Worm (Caenorhabditis elegans) whole organism, L4/young adult: ENCODE data around the gene sipa-1.

Experiments used
- W03F9.2 ChIP-seq: fragments of 150-350 bp; optimal IDR thresholded peaks from 2 replicates; lab custom pipeline; 2014; ENCODE audit warnings: missing biosample characterization, missing genetic modification characterization
- dao-5 ChIP-seq: sonication (generic microtip); optimal IDR thresholded peaks from 2 replicates; lab custom pipeline; 2016; ENCODE audit warnings: missing genotype, missing genetic modification characterization, moderate library complexity, missing compliant biosample characterization
- him-1 ChIP-seq: sonication (generic microtip); optimal IDR thresholded peaks from 2 replicates; lab custom pipeline; 2016; ENCODE audit warnings: missing genotype, missing genetic modification reagents, missing genetic modification characterization, missing compliant biosample characterization

Gene sipa-1

ce11 chrV:11624954-11625353, 12.1 kb downstream of the sipa-1 start:
- no peak for TF ChIP-seq W03F9.2 (tag; lab: Kevin White, UChicago)
- no peak for TF ChIP-seq dao-5 (tag; lab: Kevin White, UChicago)
- TF ChIP-seq him-1 = no peak

- TF ChIP-seq W03F9.2 (tag; lab: Kevin White, UChicago) (no peak), him-1 (no peak), dao-5 (tag; lab: Kevin White, UChicago) (no peak)
Observed at ce11 chrV:11621276-11621675, 15.8 kb downstream of the sipa-1 start.

DNA sequence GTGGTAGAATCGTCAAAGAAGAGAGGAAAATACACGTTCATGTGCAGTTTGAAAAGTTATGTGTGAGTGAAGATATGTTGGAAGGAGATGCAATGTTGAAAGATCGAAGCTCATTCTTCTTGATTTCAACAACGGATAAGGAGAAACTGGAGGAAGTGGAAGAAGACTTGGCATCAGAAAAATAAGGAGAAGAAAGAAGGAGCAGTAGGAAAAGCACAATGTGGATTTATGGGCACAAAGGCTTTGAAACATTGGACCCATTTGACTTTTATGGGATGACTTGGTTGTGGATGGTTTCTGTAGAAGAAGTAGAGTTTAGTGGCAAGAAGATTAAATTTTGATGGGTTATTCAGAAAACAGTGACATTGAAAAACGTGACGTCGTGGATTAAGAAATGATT, 17.0 kb downstream of the sipa-1 start:
- TF ChIP-seq him-1 (no peak), dao-5 (tag; lab: Kevin White, UChicago) (no peak), W03F9.2 (tag; lab: Kevin White, UChicago) (no peak)

DNA sequence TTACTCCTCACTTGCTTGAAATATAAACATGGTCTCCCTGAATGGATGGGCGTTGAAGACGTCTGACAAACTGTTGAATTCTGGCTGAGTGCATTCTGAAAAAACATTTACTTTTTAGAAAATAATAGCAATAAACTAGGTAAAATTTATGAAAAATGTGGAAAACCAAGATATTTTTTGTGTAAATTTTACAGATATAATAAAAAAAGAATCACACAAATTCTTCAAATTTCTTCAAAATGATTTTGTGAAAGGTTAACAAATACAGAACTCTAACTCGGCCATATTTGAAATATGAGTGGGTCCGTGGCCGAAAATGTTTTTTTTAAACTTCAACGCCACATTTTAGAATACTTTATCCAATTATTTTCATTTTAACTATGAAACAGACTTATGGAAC, 18.9 kb downstream of the sipa-1 start, which contains the start of gene glb-15:
Gene glb-15, minus strand, starts transcription at position 101 of the 400 bp plus-strand sequence.
- no peak for TF ChIP-seq dao-5 (tag; lab: Kevin White, UChicago)
- TF ChIP-seq W03F9.2 (tag; lab: Kevin White, UChicago) = no peak
- no peak for TF ChIP-seq him-1

DNA sequence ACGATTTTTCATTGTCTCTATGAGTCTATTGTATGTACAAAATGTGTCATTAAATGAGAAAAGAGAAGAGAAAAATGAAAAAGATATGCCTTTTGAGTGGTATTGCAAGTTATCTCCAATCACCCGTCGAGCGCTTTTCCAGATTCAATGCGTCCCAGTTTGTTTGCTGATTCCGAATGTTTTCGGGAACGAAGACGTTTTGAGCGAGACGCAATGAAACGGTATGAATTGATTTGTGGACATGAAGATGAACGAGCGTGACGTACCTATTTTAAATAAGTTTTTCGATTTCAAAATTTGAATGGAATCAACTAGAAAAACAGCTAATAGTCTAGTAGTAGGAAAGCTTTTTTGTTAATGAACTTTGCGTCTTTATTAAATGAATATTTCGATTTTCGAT, 20.3 kb downstream of the sipa-1 start:
- TF ChIP-seq dao-5 (tag; lab: Kevin White, UChicago) = no peak
- no peak for TF ChIP-seq him-1
- TF ChIP-seq W03F9.2 (tag; lab: Kevin White, UChicago) = no peak

ce11 chrV:11615948-11616681, 21.0 kb downstream of the sipa-1 start, which contains the start of gene nlp-24:
Gene nlp-24, plus strand, starts transcription at chrV:11616376.
- TF ChIP-seq dao-5 (tag; lab: Kevin White, UChicago) = no peak
- TF ChIP-seq him-1 = no peak
- TF ChIP-seq W03F9.2 (tag; lab: Kevin White, UChicago) = no peak

ce11 chrV:11614805-11615497, 22.1 kb downstream of the sipa-1 start:
- no peak for TF ChIP-seq dao-5 (tag; lab: Kevin White, UChicago)
- no peak for TF ChIP-seq him-1
- no peak for TF ChIP-seq W03F9.2 (tag; lab: Kevin White, UChicago)

DNA sequence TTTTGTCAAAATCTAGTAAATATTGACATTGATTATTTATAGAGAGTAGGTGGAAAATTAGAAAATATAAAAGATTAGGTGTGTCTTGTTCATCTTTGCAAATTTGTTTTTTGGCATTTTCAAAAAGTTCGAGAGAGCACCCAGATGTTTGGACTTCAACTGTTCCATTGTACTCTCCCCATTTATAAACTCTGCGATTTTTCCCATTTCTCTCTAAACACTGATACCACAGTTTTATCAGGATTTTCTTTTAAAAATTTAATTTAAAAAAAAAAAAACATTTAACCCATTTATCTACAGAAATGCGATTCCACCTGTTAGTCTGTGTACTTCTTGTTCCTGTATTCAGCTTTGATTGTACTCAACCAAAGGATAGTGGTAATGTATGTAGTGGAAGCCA, 24.1 kb downstream of the sipa-1 start, which contains the start of gene tag-290:
Gene tag-290, plus strand, starts transcription at position 301 of the 400 bp plus-strand sequence.
- TF ChIP-seq dao-5 (tag; lab: Kevin White, UChicago) (no peak), him-1 (no peak), W03F9.2 (tag; lab: Kevin White, UChicago) (no peak)

DNA sequence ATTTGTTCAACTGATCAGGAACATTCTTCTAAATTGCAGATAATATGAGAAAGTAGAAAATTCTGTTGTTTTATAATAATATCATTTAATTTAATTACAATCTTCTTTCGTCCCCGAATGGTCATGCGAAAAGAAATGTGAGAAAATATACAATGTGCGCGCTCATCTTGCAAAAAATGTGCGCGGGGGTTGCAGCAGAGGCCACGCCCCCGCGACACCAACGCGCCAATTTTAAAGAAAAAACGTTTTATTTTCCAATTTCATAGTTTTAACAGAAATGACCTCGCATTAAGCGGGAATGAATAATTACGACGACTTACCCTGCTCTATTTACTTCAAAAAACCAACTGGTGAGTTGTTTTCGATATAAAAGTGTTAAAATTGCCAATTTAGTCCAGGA, 26.6 kb downstream of the sipa-1 start, which contains the start of gene sas-5:
Gene sas-5, plus strand, starts transcription at position 257 of the 400 bp plus-strand sequence.
- TF ChIP-seq dao-5 (tag; lab: Kevin White, UChicago) = no peak
- TF ChIP-seq him-1 = no peak
- TF ChIP-seq W03F9.2 (tag; lab: Kevin White, UChicago) = peak; percentile 34

DNA sequence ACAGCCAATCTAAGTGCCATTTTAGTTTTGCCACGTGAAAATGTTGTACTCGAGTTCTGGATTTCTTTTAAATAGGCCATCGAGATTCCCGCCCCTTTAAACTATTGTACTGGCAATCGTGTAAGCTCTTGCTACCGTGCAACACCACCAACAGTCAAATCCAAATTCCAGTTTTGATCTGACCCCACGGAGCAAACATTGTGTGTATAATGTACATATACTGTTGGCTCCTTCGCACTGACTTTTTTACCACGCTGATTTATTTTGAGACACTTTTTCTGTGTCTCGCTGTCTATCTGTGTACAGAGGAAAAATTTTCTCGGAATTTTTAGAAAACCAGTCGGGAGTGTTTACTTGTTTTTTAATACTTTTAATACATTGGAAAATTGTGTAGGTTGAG, 27.0 kb downstream of the sipa-1 start, which contains the start of gene piit-1:
Gene piit-1, minus strand, starts transcription at position 101 of the 400 bp plus-strand sequence.
- TF ChIP-seq W03F9.2 (tag; lab: Kevin White, UChicago) (no peak), dao-5 (tag; lab: Kevin White, UChicago) (no peak), him-1 (no peak)

DNA sequence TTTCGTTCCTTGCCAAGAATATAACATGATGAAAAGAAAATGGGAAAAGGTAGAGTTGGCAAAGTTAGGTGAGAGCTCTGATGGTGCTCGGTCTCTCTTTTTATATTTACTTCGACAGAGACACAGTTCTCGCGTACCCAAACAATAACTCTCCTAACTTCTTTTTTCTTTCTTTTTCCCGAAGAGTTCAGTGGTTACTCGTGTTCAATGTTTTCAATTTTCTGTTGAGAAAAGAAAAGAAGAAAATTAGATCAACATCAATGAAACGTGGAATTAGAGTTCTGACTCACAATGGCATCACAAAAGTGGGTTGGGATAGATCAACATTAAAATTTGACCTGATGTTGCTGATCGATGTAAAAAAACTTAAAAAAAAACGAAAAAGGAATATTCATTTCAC, 30.7 kb downstream of the sipa-1 start, which contains the start of gene idpp-16:
Gene idpp-16, minus strand, starts transcription at position 101 of the 400 bp plus-strand sequence.
- TF ChIP-seq dao-5 (tag; lab: Kevin White, UChicago) (no peak), him-1 (no peak), W03F9.2 (tag; lab: Kevin White, UChicago) (no peak)

- no peak for TF ChIP-seq dao-5 (tag; lab: Kevin White, UChicago)
- no peak for TF ChIP-seq W03F9.2 (tag; lab: Kevin White, UChicago)
- TF ChIP-seq him-1 = no peak
Observed at ce11 chrV:11605227-11605626, 31.9 kb downstream of the sipa-1 start.

DNA sequence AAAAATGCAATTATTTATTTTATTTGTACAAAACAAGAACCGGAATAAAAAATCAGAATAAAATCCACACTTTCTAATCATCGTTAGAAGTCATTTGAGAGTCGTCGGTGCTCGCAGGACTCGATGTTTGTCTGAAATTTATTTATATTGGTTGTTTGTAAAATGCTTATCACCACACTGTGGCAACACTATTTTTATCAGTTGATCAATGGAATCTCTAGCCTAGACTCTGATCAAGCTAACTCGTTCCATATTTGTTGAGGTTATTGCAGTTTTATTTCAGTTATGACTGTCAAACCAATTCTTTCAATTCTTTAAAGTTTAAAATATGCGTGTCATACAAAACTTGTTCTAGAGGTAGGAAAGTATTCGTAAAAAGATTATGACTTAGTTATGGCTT, 32.6 kb downstream of the sipa-1 start, which contains the start of gene dhs-20:
Gene dhs-20, minus strand, starts transcription at position 80 of the 400 bp plus-strand sequence.
- TF ChIP-seq dao-5 (tag; lab: Kevin White, UChicago) (no peak), him-1 (no peak), W03F9.2 (tag; lab: Kevin White, UChicago) (no peak)

DNA sequence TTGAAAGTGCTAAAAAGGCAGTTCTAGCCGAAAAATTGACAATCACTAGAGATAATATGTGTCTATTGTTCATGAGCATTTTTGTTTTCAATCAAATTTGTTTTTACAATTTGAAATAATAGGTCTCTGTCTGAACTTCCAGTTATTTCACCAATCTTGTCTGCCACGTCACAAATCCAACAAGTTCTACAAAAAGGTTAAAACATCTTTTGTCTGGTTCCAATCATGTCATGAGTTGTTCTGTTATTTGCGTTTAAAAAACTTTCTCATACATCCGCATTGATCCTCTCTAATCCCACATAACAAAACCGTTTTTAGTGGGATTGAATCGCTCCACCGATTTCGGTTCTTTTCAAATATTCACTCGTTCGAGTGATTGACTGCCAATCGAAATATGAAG, 36.3 kb downstream of the sipa-1 start, which contains the start of gene F35B12.9:
Gene F35B12.9, plus strand, starts transcription at position 372 of the 400 bp plus-strand sequence.
- no peak for TF ChIP-seq W03F9.2 (tag; lab: Kevin White, UChicago)
- no peak for TF ChIP-seq him-1
- no peak for TF ChIP-seq dao-5 (tag; lab: Kevin White, UChicago)
